Worm (Caenorhabditis elegans) whole organism, L4/young adult: Measurements from ENCODE around the gene old-2.

Experiments
- W03F9.2 ChIP-seq: fragments of 150-350 bp; optimal IDR thresholded peaks from 2 replicates; lab custom pipeline; 2014; ENCODE audit warnings: missing biosample characterization, missing genetic modification characterization
- dao-5 ChIP-seq: sonication (generic microtip); optimal IDR thresholded peaks from 2 replicates; lab custom pipeline; 2016; ENCODE audit warnings: missing genotype, missing genetic modification characterization, moderate library complexity, missing compliant biosample characterization
- him-1 ChIP-seq: sonication (generic microtip); optimal IDR thresholded peaks from 2 replicates; lab custom pipeline; 2016; ENCODE audit warnings: missing genotype, missing genetic modification reagents, missing genetic modification characterization, missing compliant biosample characterization

The old-2 gene

ce11 chrII:9834921-9835320 is 14.5 kb downstream of the old-2 start, which contains the start of gene arrd-5:
Gene arrd-5, plus strand, starts transcription at chrII:9835221.
- TF ChIP-seq him-1, result no peak
- no peak for TF ChIP-seq dao-5 (tag; lab: Kevin White, UChicago)
- TF ChIP-seq W03F9.2 (tag; lab: Kevin White, UChicago), result no peak

ce11 chrII:9833855-9834254 is 15.5 kb downstream of the old-2 start, which contains the start of gene ZK938.3:
Gene ZK938.3, minus strand, starts transcription at chrII:9833955.
- no peak for TF ChIP-seq dao-5 (tag; lab: Kevin White, UChicago)
- TF ChIP-seq him-1, result no peak
- no peak for TF ChIP-seq W03F9.2 (tag; lab: Kevin White, UChicago)

- TF ChIP-seq dao-5 (tag; lab: Kevin White, UChicago), result no peak
- TF ChIP-seq W03F9.2 (tag; lab: Kevin White, UChicago), result no peak
- TF ChIP-seq him-1, result no peak
Observed at ce11 chrII:9831033-9831432, 18.4 kb downstream of the old-2 start, which contains the start of gene ZK938.12. Gene ZK938.12, plus strand, starts transcription at chrII:9831333.

ce11 chrII:9829108-9829507 is 20.3 kb downstream of the old-2 start, which contains the start of gene ZK938.1:
Gene ZK938.1, plus strand, starts transcription at chrII:9829408.
- TF ChIP-seq dao-5 (tag; lab: Kevin White, UChicago) (no peak), W03F9.2 (tag; lab: Kevin White, UChicago) (no peak), him-1 (no peak)

ce11 chrII:9828502-9828901 is 20.9 kb downstream of the old-2 start:
- no peak for TF ChIP-seq W03F9.2 (tag; lab: Kevin White, UChicago)
- no peak for TF ChIP-seq him-1
- no peak for TF ChIP-seq dao-5 (tag; lab: Kevin White, UChicago)

- TF ChIP-seq him-1, result no peak
Observed at ce11 chrII:9827852-9828251, 21.5 kb downstream of the old-2 start, which contains the start of gene eyg-1. Gene eyg-1, minus strand, starts transcription at chrII:9827952.

- no peak for TF ChIP-seq W03F9.2 (tag; lab: Kevin White, UChicago)
- no peak for TF ChIP-seq him-1
- no peak for TF ChIP-seq dao-5 (tag; lab: Kevin White, UChicago)
Observed at ce11 chrII:9826946-9827345, 22.5 kb downstream of the old-2 start.

- TF ChIP-seq him-1 (no peak), W03F9.2 (tag; lab: Kevin White, UChicago) (no peak), dao-5 (tag; lab: Kevin White, UChicago) (no peak)
Observed at ce11 chrII:9807519-9807972, 41.9 kb downstream of the old-2 start, which contains the start of gene cyp-13A8. Gene cyp-13A8, minus strand, starts transcription at chrII:9807569.

ce11 chrII:9803320-9803719 is 46.1 kb downstream of the old-2 start, which contains the start of gene cyp-13A7:
Gene cyp-13A7, plus strand, starts transcription at chrII:9803620.
- TF ChIP-seq dao-5 (tag; lab: Kevin White, UChicago) (no peak), him-1 (no peak), W03F9.2 (tag; lab: Kevin White, UChicago) (no peak)

- TF ChIP-seq dao-5 (tag; lab: Kevin White, UChicago) (no peak), W03F9.2 (tag; lab: Kevin White, UChicago) (no peak), him-1 (no peak)
Observed at ce11 chrII:9802642-9803041, 46.8 kb downstream of the old-2 start, which contains the start of gene cyp-13A6. Gene cyp-13A6, minus strand, starts transcription at chrII:9802821.

ce11 chrII:9800251-9800650 is 49.1 kb downstream of the old-2 start, which contains the start of gene cyp-13A5:
Gene cyp-13A5, minus strand, starts transcription at chrII:9800362.
- TF ChIP-seq him-1 (no peak), dao-5 (tag; lab: Kevin White, UChicago) (no peak), W03F9.2 (tag; lab: Kevin White, UChicago) (no peak)

- TF ChIP-seq dao-5 (tag; lab: Kevin White, UChicago) (no peak), W03F9.2 (tag; lab: Kevin White, UChicago) (no peak), him-1 (no peak)
Observed at ce11 chrII:9797664-9798063, 51.7 kb downstream of the old-2 start, which contains the start of gene cyp-13A4. Gene cyp-13A4, minus strand, starts transcription at chrII:9797740.
